Worm (Caenorhabditis elegans) whole organism, late embryonic: Measurements from ENCODE around the gene cutl-1.
A peak's percentile ranks its signal among the peaks of the same experiment; 100 is the strongest.

ENCODE experiments used
- C08G9.2 ChIP-seq: sonication (generic microtip); optimal IDR thresholded peaks from 2 replicates; lab custom pipeline; 2016; ENCODE audit warnings: mild to moderate bottlenecking, missing genetic modification characterization, moderate library complexity, missing compliant biosample characterization
- K02D7.2 ChIP-seq: sonication (generic microtip); optimal IDR thresholded peaks from 2 replicates; lab custom pipeline; 2017; ENCODE audit warnings: mild to moderate bottlenecking, missing genetic modification characterization, missing compliant biosample characterization
- K09A11.1 ChIP-seq: sonication (generic microtip); optimal IDR thresholded peaks from 2 replicates; lab custom pipeline; 2017; ENCODE audit warnings: antibody characterized with exemption, mild to moderate bottlenecking, missing genetic modification characterization, missing compliant biosample characterization; ENCODE audit not compliant: insufficient read depth
- T23F11.4 ChIP-seq: fragments of 200-800 bp; sonication (Bioruptor generic); optimal IDR thresholded peaks from 2 replicates; lab custom pipeline; 2018; ENCODE audit warnings: mild to moderate bottlenecking, missing genetic modification characterization, missing compliant biosample characterization
- ama-1 ChIP-seq: fragments of 150-350 bp; optimal IDR thresholded peaks from 2 replicates; lab custom pipeline; 2014
- ceh-14 ChIP-seq: sonication (generic microtip); optimal IDR thresholded peaks from 2 replicates; lab custom pipeline; 2016; ENCODE audit warnings: missing genotype, missing genetic modification characterization, missing compliant biosample characterization
- ceh-18 ChIP-seq: sonication (generic microtip); optimal IDR thresholded peaks from 2 replicates; lab custom pipeline; 2016; ENCODE audit warnings: missing genetic modification characterization, missing compliant biosample characterization
- ceh-24 ChIP-seq: sonication (generic microtip); optimal IDR thresholded peaks from 2 replicates; lab custom pipeline; 2016; ENCODE audit warnings: mild to moderate bottlenecking, missing genetic modification characterization, missing compliant biosample characterization
- ceh-31 ChIP-seq: sonication (generic microtip); optimal IDR thresholded peaks from 2 replicates; lab custom pipeline; 2016; ENCODE audit warnings: missing genetic modification characterization, missing compliant biosample characterization
- ceh-34 ChIP-seq: sonication (generic microtip); optimal IDR thresholded peaks from 2 replicates; lab custom pipeline; 2016; ENCODE audit warnings: mild to moderate bottlenecking, missing genetic modification characterization, missing compliant biosample characterization
- ceh-45 ChIP-seq: fragments of 200-800 bp; sonication (Bioruptor generic); IDR thresholded peaks from 2 replicates; pipeline ENCODE4 v1.3.6; 2022; ENCODE audit warnings: missing genetic modification reagents, missing genetic modification characterization, missing compliant biosample characterization
- ceh-48 ChIP-seq: sonication (generic microtip); optimal IDR thresholded peaks from 2 replicates; lab custom pipeline; 2016; ENCODE audit warnings: missing genetic modification characterization, inconsistent platforms, missing compliant biosample characterization
- ceh-6 ChIP-seq: fragments of 200-800 bp; sonication (Bioruptor generic); optimal IDR thresholded peaks from 2 replicates; lab custom pipeline; 2018; ENCODE audit warnings: mild to moderate bottlenecking, missing genetic modification characterization, missing compliant biosample characterization
- elt-2 ChIP-seq: sonication (generic microtip); optimal IDR thresholded peaks from 2 replicates; lab custom pipeline; 2016; ENCODE audit warnings: missing genetic modification reagents, missing genetic modification characterization, missing compliant biosample characterization
- ets-4 ChIP-seq: sonication (generic microtip); optimal IDR thresholded peaks from 2 replicates; lab custom pipeline; 2016; ENCODE audit warnings: missing genetic modification characterization, missing compliant biosample characterization
- fax-1 ChIP-seq: sonication (generic microtip); optimal IDR thresholded peaks from 2 replicates; lab custom pipeline; 2016; ENCODE audit warnings: missing genotype, missing genetic modification characterization, missing compliant biosample characterization
- gmeb-2 ChIP-seq: sonication (generic microtip); optimal IDR thresholded peaks from 2 replicates; lab custom pipeline; 2016; ENCODE audit warnings: missing genetic modification characterization, inconsistent platforms, missing compliant biosample characterization
- hlh-15 ChIP-seq: sonication (generic microtip); optimal IDR thresholded peaks from 2 replicates; lab custom pipeline; 2016; ENCODE audit warnings: missing genetic modification characterization, missing compliant biosample characterization
- hlh-30 ChIP-seq: sonication (generic microtip); optimal IDR thresholded peaks from 2 replicates; lab custom pipeline; 2017; ENCODE audit warnings: antibody characterized with exemption, missing genetic modification characterization, missing compliant biosample characterization; ENCODE audit not compliant: insufficient read depth
- hlh-8 ChIP-seq: sonication (generic microtip); optimal IDR thresholded peaks from 2 replicates; lab custom pipeline; 2016; ENCODE audit warnings: missing genotype, missing genetic modification characterization, missing compliant biosample characterization
- madf-2 ChIP-seq: sonication (generic microtip); optimal IDR thresholded peaks from 2 replicates; lab custom pipeline; 2017; ENCODE audit warnings: missing genetic modification characterization, missing compliant biosample characterization
- nfya-1 ChIP-seq: sonication (generic microtip); optimal IDR thresholded peaks from 2 replicates; lab custom pipeline; 2017; ENCODE audit warnings: missing genetic modification characterization, mild to moderate bottlenecking, missing compliant biosample characterization, antibody characterized with exemption, moderate library complexity
- nhr-11 ChIP-seq: fragments of 150-350 bp; optimal IDR thresholded peaks from 2 replicates; lab custom pipeline; 2014; ENCODE audit warnings: missing biosample characterization, missing genetic modification characterization
- npax-4 ChIP-seq: sonication (generic microtip); optimal IDR thresholded peaks from 2 replicates; lab custom pipeline; 2016; ENCODE audit warnings: missing genetic modification characterization, missing compliant biosample characterization
- pat-9 ChIP-seq: fragments of 200-800 bp; sonication (Bioruptor generic); optimal IDR thresholded peaks from 2 replicates; lab custom pipeline; 2018; ENCODE audit warnings: mild to moderate bottlenecking, missing genetic modification characterization, moderate library complexity, missing compliant biosample characterization
- pax-1 ChIP-seq: fragments of 150-350 bp; optimal IDR thresholded peaks from 2 replicates; lab custom pipeline; 2014; ENCODE audit warnings: missing biosample characterization, missing genetic modification characterization
- pha-4 ChIP-seq: fragments of 150-350 bp; optimal IDR thresholded peaks from 2 replicates; lab custom pipeline; 2018; ENCODE audit warnings: missing biosample characterization, missing genetic modification reagents, missing genetic modification characterization
- pqm-1 ChIP-seq: sonication (generic microtip); optimal IDR thresholded peaks from 2 replicates; lab custom pipeline; 2016; ENCODE audit warnings: missing genetic modification characterization, missing compliant biosample characterization
- sdc-2 ChIP-seq: sonication (generic microtip); optimal IDR thresholded peaks from 2 replicates; lab custom pipeline; 2016; ENCODE audit warnings: missing genotype, missing genetic modification characterization, missing compliant biosample characterization
- sox-2 ChIP-seq: fragments of 200-800 bp; sonication (Bioruptor generic); IDR thresholded peaks from 2 replicates; pipeline ENCODE4 v1.3.6; 2022; ENCODE audit warnings: missing genetic modification reagents, missing genetic modification characterization, missing compliant biosample characterization
- sox-4 ChIP-seq: sonication (generic microtip); optimal IDR thresholded peaks from 2 replicates; lab custom pipeline; 2017; ENCODE audit warnings: mild to moderate bottlenecking, missing genetic modification characterization, inconsistent platforms, missing compliant biosample characterization
- syd-9 ChIP-seq: sonication (generic microtip); optimal IDR thresholded peaks from 2 replicates; lab custom pipeline; 2016; ENCODE audit warnings: mild to moderate bottlenecking, missing genetic modification characterization, moderate library complexity, missing compliant biosample characterization
- tbx-2 ChIP-seq: sonication (generic microtip); optimal IDR thresholded peaks from 2 replicates; lab custom pipeline; 2016; ENCODE audit warnings: missing genetic modification characterization, missing compliant biosample characterization
- unc-42 ChIP-seq: sonication (generic microtip); optimal IDR thresholded peaks from 2 replicates; lab custom pipeline; 2016; ENCODE audit warnings: missing genotype, missing genetic modification characterization, missing compliant biosample characterization
- unc-86 ChIP-seq: sonication (generic microtip); optimal IDR thresholded peaks from 2 replicates; lab custom pipeline; 2016; ENCODE audit warnings: missing genetic modification characterization, missing compliant biosample characterization

The cutl-1 gene

ce11 chrV:13391378-13392258, 14.3 kb downstream of the cutl-1 start, which contains the start of gene somi-1:
TSS of gene somi-1 (minus strand) at chrV:13391395.
- TF ChIP-seq tbx-2 (peak; percentile 6), unc-42 (tag; lab: Kevin White, UChicago) (peak; percentile 98), ceh-31 (tag; lab: Kevin White, UChicago) (peak; percentile 28), nhr-11 (tag; lab: Kevin White, UChicago) (no peak)

- TF ChIP-seq ets-4 (tag; lab: Kevin White, UChicago) (no peak), nfya-1 (tag; lab: Kevin White, UChicago) (peak; percentile 22)
Measured at ce11 chrV:13390936-13391335, 15.0 kb downstream of the cutl-1 start.

DNA sequence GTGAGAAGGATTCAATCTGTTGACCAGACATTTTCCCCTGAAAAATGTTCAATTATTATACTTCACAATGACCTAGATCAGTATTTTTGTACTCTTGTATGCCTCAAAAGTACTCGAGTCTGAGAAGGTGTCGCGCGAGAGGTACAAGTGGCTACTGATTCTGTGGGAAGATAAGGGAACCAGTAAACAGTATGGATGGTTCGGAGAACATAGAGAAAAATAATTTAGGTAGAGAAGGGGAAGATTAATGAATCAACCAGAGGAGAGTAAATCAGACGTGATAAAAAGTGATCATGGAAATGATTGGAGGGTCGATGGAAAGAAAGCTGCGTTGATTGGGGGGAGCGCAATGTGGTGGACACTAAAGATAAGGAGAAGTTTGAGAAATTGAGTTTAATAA, 16.5 kb downstream of the cutl-1 start:
- no peak for TF ChIP-seq syd-9 (tag; lab: Kevin White, UChicago)
- TF ChIP-seq ceh-6 (GFP tag; lab: Kevin White, UChicago): no peak
- TF ChIP-seq sdc-2 (tag; lab: Kevin White, UChicago): no peak
- no peak for TF ChIP-seq npax-4 (tag; lab: Kevin White, UChicago)
- TF ChIP-seq unc-86 (tag; lab: Kevin White, UChicago): no peak
- TF ChIP-seq ceh-34 (tag; lab: Kevin White, UChicago): no peak
- no peak for TF ChIP-seq pax-1 (tag; lab: Kevin White, UChicago)
- no peak for TF ChIP-seq sox-4 (tag; lab: Kevin White, UChicago)
- TF ChIP-seq ceh-24 (tag; lab: Kevin White, UChicago): no peak
- no peak for TF ChIP-seq C08G9.2 (tag; lab: Kevin White, UChicago)

- no peak for TF ChIP-seq hlh-30 (tag; lab: Kevin White, UChicago)
- no peak for TF ChIP-seq hlh-15 (tag; lab: Kevin White, UChicago)
Measured at ce11 chrV:13388961-13389360, 17.0 kb downstream of the cutl-1 start.

ce11 chrV:13387472-13387871, 18.4 kb downstream of the cutl-1 start:
- no peak for TF ChIP-seq fax-1 (tag; lab: Kevin White, UChicago)
- peak; percentile 10 for TF ChIP-seq ama-1 (lab: Kevin White, UChicago)
- TF ChIP-seq K09A11.1 (tag; lab: Kevin White, UChicago): no peak
- TF ChIP-seq unc-42 (tag; lab: Kevin White, UChicago): no peak
- TF ChIP-seq pqm-1 (tag; lab: Kevin White, UChicago): no peak

DNA sequence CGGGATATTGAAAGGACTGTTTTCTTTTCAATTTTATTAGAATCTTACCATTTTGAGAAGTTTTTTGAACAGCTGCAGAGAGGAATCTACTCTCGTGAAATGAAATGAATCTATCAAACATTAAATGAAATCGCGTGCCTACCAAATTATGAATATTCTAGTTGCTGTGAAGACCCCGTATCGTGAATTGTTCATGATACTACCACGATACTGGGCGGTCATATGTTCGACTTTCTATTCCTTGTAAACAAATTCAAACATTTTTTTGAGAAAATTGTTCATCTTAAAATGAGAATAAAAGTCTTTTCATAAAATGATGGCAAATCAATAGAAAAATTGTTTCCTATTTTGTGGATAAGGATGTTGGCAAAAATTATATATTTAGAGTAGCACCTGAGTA, 20.1 kb downstream of the cutl-1 start, which contains the start of gene gcy-34:
TSS of gene gcy-34 (minus strand) at position 101 of the 400 bp plus-strand sequence.
- TF ChIP-seq pat-9 (tag; lab: Kevin White, UChicago) (no peak), ceh-34 (tag; lab: Kevin White, UChicago) (no peak), hlh-8 (tag; lab: Kevin White, UChicago) (no peak), K02D7.2 (tag; lab: Kevin White, UChicago) (no peak), sdc-2 (tag; lab: Kevin White, UChicago) (no peak), ceh-18 (tag; lab: Kevin White, UChicago) (no peak), ceh-45 (GFP tag; lab: Robert Waterston, UW) (no peak), T23F11.4 (GFP tag; lab: Kevin White, UChicago) (no peak), pha-4 (tag; lab: Kevin White, UChicago) (no peak), elt-2 (tag; lab: Kevin White, UChicago) (no peak), ceh-48 (tag; lab: Kevin White, UChicago) (no peak), sox-2 (GFP tag; lab: Robert Waterston, UW) (no peak), nhr-11 (tag; lab: Kevin White, UChicago) (no peak), madf-2 (tag; lab: Kevin White, UChicago) (no peak), ets-4 (tag; lab: Kevin White, UChicago) (no peak), gmeb-2 (tag; lab: Kevin White, UChicago) (no peak), nfya-1 (tag; lab: Kevin White, UChicago) (no peak), C08G9.2 (tag; lab: Kevin White, UChicago) (no peak), ceh-14 (tag; lab: Kevin White, UChicago) (no peak)
